Fruit fly (Drosophila melanogaster) whole organism, prepupa: ENCODE measurements around the gene CG1105.

Experiments used
- CG34406 ChIP-seq: fragments of 200-800 bp; sonication (Bioruptor generic); optimal IDR thresholded peaks from 3 replicates; lab custom pipeline; 2016; ENCODE audit warnings: missing biosample characterization, missing genetic modification characterization
- net ChIP-seq: fragments of 200-800 bp; sonication (Bioruptor generic); optimal IDR thresholded peaks from 3 replicates; lab custom pipeline; 2016; ENCODE audit warnings: missing biosample characterization, missing genetic modification characterization
- topi ChIP-seq: fragments of 200-800 bp; sonication (Bioruptor generic); optimal IDR thresholded peaks from 3 replicates; lab custom pipeline; 2016; ENCODE audit warnings: missing biosample characterization, missing genetic modification characterization

DNA sequence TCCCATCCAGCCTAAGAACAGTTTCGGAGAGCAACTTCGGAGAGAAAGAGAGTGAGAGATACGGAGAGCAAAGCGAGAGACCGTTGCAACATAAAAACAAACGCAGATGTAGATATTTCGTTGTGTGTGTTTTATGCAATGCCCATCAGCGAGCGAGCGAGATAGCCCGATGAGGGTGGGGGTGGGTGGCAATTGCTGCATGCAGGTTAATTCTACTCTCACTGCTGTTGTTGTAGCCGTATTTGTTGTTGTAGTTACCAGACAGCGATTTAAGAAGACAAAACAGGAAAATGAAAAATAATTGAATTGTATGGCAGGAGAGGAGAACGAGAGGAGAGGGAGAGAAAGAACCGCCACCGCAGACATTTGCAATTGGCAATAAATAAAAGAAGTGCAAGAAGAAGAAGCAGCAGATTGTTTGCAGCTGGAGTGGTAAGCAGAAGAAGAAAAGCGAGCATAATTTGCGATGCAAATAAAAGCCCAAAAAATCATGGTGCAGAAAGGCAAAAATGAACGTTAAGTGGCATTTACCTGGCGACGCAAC is 42.9 kb upstream of the CG1105 start:
- TF ChIP-seq topi (GFP tag; lab: Kevin White, UChicago), result no peak
- no peak for TF ChIP-seq CG34406
- TF ChIP-seq net (GFP tag; lab: Kevin White, UChicago), result no peak
